Worm (Caenorhabditis elegans): ENCODE results near the gene B0416.10.

DNA sequence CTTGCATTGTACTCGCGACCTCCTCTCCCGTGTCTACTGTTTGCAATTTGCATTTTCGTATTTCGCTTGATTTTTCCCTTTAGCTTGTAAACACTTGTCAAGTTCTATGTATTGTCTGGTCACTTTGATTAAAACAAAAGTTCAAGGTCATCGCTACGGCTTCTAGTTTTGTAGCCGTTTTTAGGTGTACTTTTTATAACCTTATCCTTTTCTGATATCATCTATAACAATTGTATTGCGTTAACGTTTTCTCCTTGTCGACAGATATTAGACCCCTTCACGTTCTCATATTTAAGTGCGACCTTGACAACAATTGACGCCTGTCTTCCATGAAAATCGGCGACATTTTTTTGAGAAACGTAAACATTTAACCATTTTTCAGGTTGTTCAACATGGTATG lies 27.8 kb downstream of the B0416.10 start:
- no peak for TF ChIP-seq ceh-36 (tag; optimal IDR thresholded peaks at IDR 0.05)
- no peak for TF ChIP-seq B0310.2 (tag; optimal IDR thresholded peaks at IDR 0.05)
